Fruit fly (Drosophila melanogaster) whole organism, wandering third instar larva: ENCODE measurements around the gene CG6567.

Source experiments
- Abd-B ChIP-seq: fragments of >200 bp; optimal IDR thresholded peaks from 2 replicates; lab custom pipeline; 2017; ENCODE audit warnings: missing biosample characterization, missing genetic modification characterization
- CG32264 ChIP-seq: fragments of 200-800 bp; sonication (Bioruptor generic); optimal IDR thresholded peaks from 2 replicates; lab custom pipeline; 2016; ENCODE audit warnings: missing biosample characterization, missing genetic modification characterization
- CG9705 ChIP-seq: fragments of 200-800 bp; sonication (Bioruptor generic); optimal IDR thresholded peaks from 2 replicates; lab custom pipeline; 2018; ENCODE audit warnings: missing biosample characterization, mild to moderate bottlenecking, missing genetic modification characterization
- CrebA ChIP-seq: fragments of 200-800 bp; sonication (Bioruptor generic); optimal IDR thresholded peaks from 2 replicates; lab custom pipeline; 2016; ENCODE audit warnings: missing biosample characterization, mild to moderate bottlenecking, missing genetic modification characterization, borderline replicate concordance
- Dfd ChIP-seq: fragments of >200 bp; optimal IDR thresholded peaks from 2 replicates; lab custom pipeline; 2017; ENCODE audit warnings: missing biosample characterization, missing genetic modification characterization
- Dif ChIP-seq: fragments of 200-275, 200-300 bp; sonication (Bioruptor generic); optimal IDR thresholded peaks from 2 replicates; lab custom pipeline; 2018; ENCODE audit warnings: missing biosample characterization, missing genetic modification characterization; ENCODE audit not compliant: partially characterized antibody
- GATAd ChIP-seq: sonication (Bioruptor generic); optimal IDR thresholded peaks from 2 replicates; lab custom pipeline; 2016; ENCODE audit warnings: missing biosample characterization, missing genetic modification characterization
- HLH106 ChIP-seq: fragments of 200-800 bp; optimal IDR thresholded peaks from 3 replicates; lab custom pipeline; 2019; ENCODE audit warnings: missing biosample characterization, mild to moderate bottlenecking, missing genetic modification characterization, moderate library complexity
- Hnf4 ChIP-seq: fragments of 200-800 bp; sonication (Bioruptor generic); optimal IDR thresholded peaks from 2 replicates; lab custom pipeline; 2016; ENCODE audit warnings: missing biosample characterization, mild to moderate bottlenecking, missing genetic modification characterization
- Hr78 ChIP-seq: fragments of >200 bp; optimal IDR thresholded peaks from 2 replicates; lab custom pipeline; 2017; ENCODE audit warnings: missing biosample characterization, missing genetic modification characterization
- Hr83 ChIP-seq: fragments of 200-300 bp; sonication (Bioruptor generic); optimal IDR thresholded peaks from 2 replicates; lab custom pipeline; 2016; ENCODE audit warnings: missing biosample characterization, mild to moderate bottlenecking, missing genetic modification characterization, moderate library complexity; ENCODE audit not compliant: poor library complexity, severe bottlenecking
- Jra ChIP-seq: sonication (Bioruptor generic); optimal IDR thresholded peaks from 2 replicates; lab custom pipeline; 2016; ENCODE audit warnings: missing biosample characterization, missing genetic modification characterization
- Mio ChIP-seq: sonication (Bioruptor generic); optimal IDR thresholded peaks from 2 replicates; lab custom pipeline; 2016; ENCODE audit warnings: missing biosample characterization, missing genetic modification characterization
- Myc ChIP-seq: fragments of >200 bp; optimal IDR thresholded peaks from 2 replicates; lab custom pipeline; 2017
- N ChIP-seq: fragments of >200 bp; optimal IDR thresholded peaks from 2 replicates; lab custom pipeline; 2018; ENCODE audit warnings: missing biosample characterization, missing external identifiers, missing genetic modification characterization
- OdsH ChIP-seq: fragments of 200-800 bp; sonication (Bioruptor generic); optimal IDR thresholded peaks from 2 replicates; lab custom pipeline; 2016; ENCODE audit warnings: missing biosample characterization, mild to moderate bottlenecking, missing genetic modification characterization
- Rel ChIP-seq, 2 experiments: fragments of 200-800 bp; sonication (Bioruptor generic) in 1 of 2; optimal IDR thresholded peaks; 2 replicates in 1 of 2; 3 replicates in 1 of 2; lab custom pipeline; 2016 to 2019; ENCODE audit warnings: mild to moderate bottlenecking in 2 of 2, missing biosample characterization in 2 of 2, missing genetic modification characterization in 2 of 2, moderate library complexity in 1 of 2
- Sp1 ChIP-seq: fragments of 200-800 bp; sonication (Bioruptor generic); optimal IDR thresholded peaks from 3 replicates; lab custom pipeline; 2019; ENCODE audit warnings: missing biosample characterization, mild to moderate bottlenecking, missing genetic modification characterization, moderate library complexity
- Vsx2 ChIP-seq: fragments of 200-300, 225-300 bp; sonication (Bioruptor generic); optimal IDR thresholded peaks from 2 replicates; lab custom pipeline; 2018; ENCODE audit warnings: missing biosample characterization, missing genetic modification characterization; ENCODE audit not compliant: partially characterized antibody
- br ChIP-seq: fragments of 200-800 bp; sonication (Bioruptor generic); optimal IDR thresholded peaks from 2 replicates; lab custom pipeline; 2016; ENCODE audit warnings: missing biosample characterization, missing genetic modification characterization
- brk ChIP-seq: fragments of 200-800 bp; sonication (Bioruptor generic); optimal IDR thresholded peaks from 2 replicates; lab custom pipeline; 2016; ENCODE audit warnings: missing biosample characterization, mild to moderate bottlenecking, missing genetic modification characterization
- dl ChIP-seq, 2 experiments: fragments of 175-275, 200-275 bp in 1 of 2; fragments of 200-275 bp in 1 of 2; sonication (Bioruptor generic); optimal IDR thresholded peaks; lab custom pipeline; 2018; ENCODE audit warnings: mild to moderate bottlenecking in 2 of 2, missing biosample characterization in 2 of 2, missing genetic modification characterization in 2 of 2, moderate library complexity in 2 of 2; ENCODE audit not compliant: partially characterized antibody in 2 of 2, insufficient read depth in 1 of 2
- dmrt93B ChIP-seq: fragments of 200-800 bp; sonication (Bioruptor generic); optimal IDR thresholded peaks from 2 replicates; lab custom pipeline; 2018; ENCODE audit warnings: missing biosample characterization, mild to moderate bottlenecking, missing genetic modification characterization
- dsf ChIP-seq: sonication (Bioruptor generic); optimal IDR thresholded peaks from 2 replicates; lab custom pipeline; 2016; ENCODE audit warnings: missing biosample characterization, missing genetic modification characterization, borderline replicate concordance
- ey ChIP-seq: fragments of 200-800 bp; sonication (Bioruptor generic); optimal IDR thresholded peaks from 2 replicates; lab custom pipeline; 2016; ENCODE audit warnings: missing biosample characterization, missing genetic modification characterization
- foxo ChIP-seq, 2 experiments: fragments of 200-800 bp; sonication (Bioruptor generic); optimal IDR thresholded peaks; 2 replicates in 1 of 2; 3 replicates in 1 of 2; lab custom pipeline; 2016 to 2017; ENCODE audit warnings: missing biosample characterization in 2 of 2, missing genetic modification characterization in 2 of 2
- fru ChIP-seq: fragments of 200-800 bp; sonication (Bioruptor generic); optimal IDR thresholded peaks from 3 replicates; lab custom pipeline; 2016; ENCODE audit warnings: missing biosample characterization, mild to moderate bottlenecking, missing genetic modification characterization
- h ChIP-seq: fragments of 200-800 bp; sonication (Bioruptor generic); optimal IDR thresholded peaks from 3 replicates; lab custom pipeline; 2016; ENCODE audit warnings: missing biosample characterization, mild to moderate bottlenecking, missing genetic modification characterization
- jim ChIP-seq: fragments of 175-275, 200-325 bp; sonication (Bioruptor generic); optimal IDR thresholded peaks from 2 replicates; lab custom pipeline; 2016; ENCODE audit warnings: missing biosample characterization, mild to moderate bottlenecking, missing genetic modification characterization
- lola ChIP-seq: fragments of >200 bp; optimal IDR thresholded peaks from 2 replicates; lab custom pipeline; 2017; ENCODE audit warnings: missing biosample characterization, missing genetic modification characterization
- pan ChIP-seq: fragments of >200 bp; optimal IDR thresholded peaks from 2 replicates; lab custom pipeline; 2017
- psq ChIP-seq: fragments of 200-800 bp; sonication (Bioruptor generic); optimal IDR thresholded peaks from 3 replicates; lab custom pipeline; 2017; ENCODE audit warnings: missing biosample characterization, mild to moderate bottlenecking, missing genetic modification characterization, moderate library complexity
- rgr ChIP-seq: fragments of 200-800 bp; sonication (Bioruptor generic); optimal IDR thresholded peaks from 3 replicates; lab custom pipeline; 2016; ENCODE audit warnings: missing biosample characterization, mild to moderate bottlenecking, missing genetic modification characterization
- sage ChIP-seq: fragments of 200-800 bp; sonication (Bioruptor generic); optimal IDR thresholded peaks from 2 replicates; lab custom pipeline; 2016; ENCODE audit warnings: missing biosample characterization, mild to moderate bottlenecking, missing genetic modification characterization
- sv ChIP-seq: fragments of 200-800 bp; sonication (Bioruptor generic); optimal IDR thresholded peaks from 3 replicates; lab custom pipeline; 2016; ENCODE audit warnings: missing biosample characterization, missing genetic modification characterization
- tai ChIP-seq: sonication (Bioruptor generic); optimal IDR thresholded peaks from 2 replicates; lab custom pipeline; 2016; ENCODE audit warnings: missing biosample characterization, missing genetic modification characterization
- usp ChIP-seq: fragments of >200 bp; optimal IDR thresholded peaks from 2 replicates; lab custom pipeline; 2017; ENCODE audit warnings: missing biosample characterization, missing genetic modification characterization
- woc ChIP-seq: sonication (Bioruptor generic); optimal IDR thresholded peaks from 2 replicates; lab custom pipeline; 2016; ENCODE audit warnings: missing biosample characterization, mild to moderate bottlenecking, missing genetic modification characterization

CG6567 gene

DNA sequence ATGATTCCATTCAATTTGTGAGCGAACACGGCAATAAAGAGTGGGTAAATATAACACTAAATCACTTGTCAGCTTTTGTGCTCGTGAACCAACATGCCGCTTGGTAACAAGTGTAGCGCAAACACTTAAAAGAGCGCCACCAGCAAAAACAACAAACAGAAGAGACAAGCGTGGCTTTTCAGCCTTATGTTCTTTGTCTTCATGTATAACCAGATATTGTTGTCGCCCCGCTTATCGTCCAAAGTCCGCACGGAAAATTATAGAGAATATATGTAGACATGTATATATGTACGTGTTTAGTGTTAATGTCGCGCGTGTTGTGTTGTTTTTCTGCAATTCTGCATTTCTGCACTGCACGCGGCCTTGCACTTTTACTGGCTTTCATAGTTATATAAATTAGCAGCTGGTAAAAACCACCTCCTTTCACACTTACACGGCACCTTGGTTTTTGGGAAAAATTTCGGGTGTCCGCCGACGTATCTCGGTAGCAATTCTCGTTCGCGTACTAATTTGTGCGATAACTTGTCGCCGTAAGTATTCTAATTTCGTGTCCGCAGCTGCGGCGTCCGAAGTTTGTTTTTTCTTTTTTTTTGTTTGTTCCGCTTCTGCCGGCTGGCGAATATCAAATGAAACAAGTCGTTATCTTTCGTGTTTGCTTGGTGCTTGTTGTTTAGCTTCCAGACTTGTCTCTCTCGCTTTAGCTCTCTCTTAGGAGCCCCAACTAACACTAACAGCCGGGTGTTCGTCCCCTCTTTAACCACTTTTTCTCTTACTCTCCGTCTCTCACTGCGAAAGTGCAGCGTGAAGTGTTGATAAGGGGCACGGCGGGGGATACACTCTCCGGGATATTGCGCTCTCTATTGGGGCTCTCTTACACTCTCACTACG, 34.6 kb upstream of the CG6567 start (continued):
- TF ChIP-seq dmrt93B (GFP tag; lab: Kevin White, UChicago), result no peak

DNA sequence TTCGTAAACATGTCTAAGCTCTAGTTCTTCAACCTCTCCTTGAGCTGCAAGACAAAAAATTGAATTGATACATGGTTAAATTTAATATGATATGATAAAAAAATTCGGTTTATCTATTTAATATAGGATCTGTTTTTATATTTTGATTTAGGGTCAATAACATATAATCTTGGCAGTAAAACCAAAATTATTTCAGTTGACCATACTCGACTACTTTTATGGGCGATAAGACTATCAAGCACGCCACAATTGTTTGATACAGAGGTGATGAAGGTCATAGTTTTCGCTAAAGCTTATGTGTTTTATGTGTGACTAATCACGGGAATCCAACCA, 34.0 kb upstream of the CG6567 start:
- TF ChIP-seq GATAd (GFP tag; lab: Kevin White, UChicago) (no peak), jim (GFP tag; lab: Kevin White, UChicago) (no peak), Abd-B (no peak), CG9705 (no peak), Jra (GFP tag; lab: Kevin White, UChicago) (no peak), tai (GFP tag; lab: Kevin White, UChicago) (no peak), CrebA (GFP tag; lab: Kevin White, UChicago) (no peak)

DNA sequence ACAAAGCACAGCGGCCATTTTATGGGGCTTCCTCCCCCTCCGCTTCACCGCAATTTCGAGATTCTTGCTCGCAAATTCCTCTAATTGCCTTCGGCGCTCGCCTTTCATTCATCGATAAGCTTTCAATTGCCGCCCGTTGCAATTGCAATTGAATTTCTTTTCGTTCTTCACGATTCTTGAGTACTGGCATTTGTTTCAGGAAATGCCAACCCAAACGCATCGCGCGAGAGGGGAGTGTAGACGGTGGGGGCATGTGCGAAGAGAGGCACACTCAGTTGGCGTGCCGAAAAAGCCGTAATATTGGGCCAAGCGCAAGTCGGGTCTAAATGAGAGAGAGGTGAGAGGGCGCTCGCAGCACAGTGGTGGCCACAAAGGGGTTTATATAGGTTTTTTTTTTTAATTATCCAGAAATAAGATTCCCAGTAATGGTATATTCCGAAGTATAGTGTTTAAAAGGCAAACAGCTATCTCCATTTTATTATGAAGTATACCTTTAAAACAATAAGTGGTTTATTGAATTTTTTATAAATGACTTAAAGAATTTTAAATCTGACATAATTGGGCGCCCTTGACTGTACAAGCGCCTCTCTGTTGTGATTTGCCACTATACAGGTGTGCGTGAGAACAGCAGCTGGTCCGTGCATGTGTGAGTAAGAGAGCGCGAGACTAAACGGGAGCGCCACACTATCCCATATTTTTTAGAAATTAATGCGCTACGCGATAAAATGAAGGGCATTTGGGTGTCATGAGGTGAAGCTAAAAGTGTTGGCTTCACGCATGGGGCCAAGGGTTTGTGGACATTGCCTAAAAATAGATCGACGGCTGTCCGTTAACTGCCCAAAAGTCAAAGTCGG, 32.4 kb upstream of the CG6567 start:
- TF ChIP-seq tai (GFP tag; lab: Kevin White, UChicago) (no peak), Mio (GFP tag; lab: Kevin White, UChicago) (peak; percentile 49), Vsx2 (GFP tag; lab: Kevin White, UChicago) (peak; percentile 51), usp (GFP tag; lab: Kevin White, UChicago) (no peak), CG9705 (peak; percentile 71), N (GFP tag; lab: Kevin White, UChicago) (no peak), ey (GFP tag; lab: Kevin White, UChicago) (peak; percentile 95), br (GFP tag; lab: Kevin White, UChicago) (peak; percentile 93), OdsH (peak; percentile 96), Myc (no peak), psq (GFP tag; lab: Kevin White, UChicago) (peak; percentile 93), HLH106 (tag; lab: Kevin White, UChicago) (peak; percentile 84), Dif (GFP tag; lab: Kevin White, UChicago) (peak; percentile 69), lola (no peak), rgr (peak; percentile 94), Hr83 (GFP tag; lab: Kevin White, UChicago) (peak; percentile 3), sage (GFP tag; lab: Kevin White, UChicago) (peak; percentile 78), fru (GFP tag; lab: Kevin White, UChicago) (peak; percentile 96), h (GFP tag; lab: Kevin White, UChicago) (peak; percentile 96), Hr78 (GFP tag; lab: Kevin White, UChicago) (no peak), Sp1 (GFP tag; lab: Kevin White, UChicago) (peak; percentile 94), Rel (GFP tag; optimal IDR thresholded peaks at IDR 0.05; lab: Kevin White, UChicago) (no peak), Rel (tag; optimal IDR thresholded peaks at IDR 0.05; lab: Kevin White, UChicago) (peak; percentile 23), pan (lab: Kevin White, UChicago) (no peak), Hnf4 (peak; percentile 88), CG32264 (peak; percentile 71), foxo (GFP tag; optimal IDR thresholded peaks at IDR 0.05; lab: Kevin White, UChicago) (peak; percentile 47 to 97), dmrt93B (GFP tag; lab: Kevin White, UChicago) (peak; percentile 79), Jra (GFP tag; lab: Kevin White, UChicago) (peak; percentile 84), brk (GFP tag; lab: Kevin White, UChicago) (peak; percentile 90), Abd-B (no peak), sv (GFP tag; lab: Kevin White, UChicago) (peak; percentile 83), Dfd (GFP tag; lab: Kevin White, UChicago) (no peak), jim (GFP tag; lab: Kevin White, UChicago) (no peak), GATAd (GFP tag; lab: Kevin White, UChicago) (no peak), dsf (GFP tag; lab: Kevin White, UChicago) (peak; percentile 59), woc (peak; percentile 97), CrebA (GFP tag; lab: Kevin White, UChicago) (no peak), dl (GFP tag; optimal IDR thresholded peaks at IDR 0.05; lab: Kevin White, UChicago; ENCODE audit: insufficient read depth in 1 of 2, partially characterized antibody in 2 of 2) (peak; percentile 11 to 66)
- TF ChIP-seq, all 38 proteins: peak for 26
